Worm (Caenorhabditis elegans) whole organism, L4 larva: ENCODE data around the gene asp-6.

Experiments used
- F10B5.3 ChIP-seq: sonication (generic microtip); optimal IDR thresholded peaks from 2 replicates; lab custom pipeline; 2016; ENCODE audit warnings: mild to moderate bottlenecking, missing genetic modification characterization, missing compliant biosample characterization
- Y105C5A.15 ChIP-seq: fragments of 200-800 bp; sonication (Bioruptor generic); IDR thresholded peaks from 2 replicates; pipeline ENCODE4 v1.3.6; 2022; ENCODE audit warnings: missing genetic modification characterization, missing compliant biosample characterization
- attf-4 ChIP-seq: sonication (generic microtip); optimal IDR thresholded peaks from 3 replicates; lab custom pipeline; 2017; ENCODE audit warnings: missing biosample characterization, missing genetic modification characterization
- dmd-6 ChIP-seq: fragments of 200-800 bp; sonication (Bioruptor generic); IDR thresholded peaks from 2 replicates; pipeline ENCODE4 v1.3.6; 2022; ENCODE audit warnings: missing genetic modification reagents, missing genetic modification characterization, missing compliant biosample characterization
- fkh-10 ChIP-seq: fragments of 150-350 bp; optimal IDR thresholded peaks from 2 replicates; lab custom pipeline; 2014; ENCODE audit warnings: missing biosample characterization, missing genetic modification reagents, missing genetic modification characterization
- hlh-11 ChIP-seq: fragments of 200-800 bp; sonication (Bioruptor generic); optimal IDR thresholded peaks from 2 replicates; lab custom pipeline; 2018; ENCODE audit warnings: mild to moderate bottlenecking, missing genetic modification characterization, missing compliant biosample characterization
- lin-13 ChIP-seq: fragments of 150-350 bp; optimal IDR thresholded peaks from 2 replicates; lab custom pipeline; 2014; ENCODE audit warnings: missing biosample characterization, missing genetic modification reagents, missing genetic modification characterization
- lsy-2 ChIP-seq, 2 experiments: fragments of 150-350 bp in 1 of 2; sonication (generic microtip) in 1 of 2; optimal IDR thresholded peaks; 2 replicates each; lab custom pipeline; 2014 to 2017; ENCODE audit warnings: missing biosample characterization in 2 of 2, missing genetic modification characterization in 2 of 2
- madf-5 ChIP-seq, 2 experiments: fragments of 200-800 bp; sonication (Bioruptor generic); IDR thresholded peaks; 2 replicates each; pipeline ENCODE4 v1.3.6; 2022; ENCODE audit warnings: missing compliant biosample characterization in 2 of 2, missing genetic modification characterization in 2 of 2
- mdl-1 ChIP-seq, 2 experiments: fragments of 150-350 bp in 1 of 2; sonication (generic microtip) in 1 of 2; optimal IDR thresholded peaks; 2 replicates each; lab custom pipeline; 2014 to 2017; ENCODE audit warnings: missing biosample characterization in 2 of 2, missing genetic modification characterization in 2 of 2
- snpc-4 ChIP-seq: fragments of 150-350 bp; optimal IDR thresholded peaks from 2 replicates; lab custom pipeline; 2014; ENCODE audit warnings: missing biosample characterization, missing genetic modification characterization
- tag-97 ChIP-seq: fragments of 200-800 bp; sonication (Bioruptor generic); IDR thresholded peaks from 2 replicates; pipeline ENCODE4 v1.3.6; 2022; ENCODE audit warnings: missing genetic modification characterization, missing compliant biosample characterization
- unc-62 ChIP-seq, 3 experiments: fragments of 150-350 bp in 1 of 3; sonication (generic microtip); optimal IDR thresholded peaks in 2 of 3; peaks in 1 of 3; 1 replicate in 1 of 3; 2 replicates in 2 of 3; lab custom pipeline; 2014 to 2017; ENCODE audit warnings: missing biosample characterization in 3 of 3, missing genetic modification characterization in 3 of 3, missing genetic modification reagents in 3 of 3, missing genotype in 1 of 3

ce11 chrV:8284800-8285199, 16.1 kb upstream of the asp-6 start, which contains the start of gene slc-17.5:
- TF ChIP-seq unc-62 (GFP tag; optimal IDR thresholded peaks at IDR 0.05 in 1 of 2; lab: Kevin White, UChicago) (peak in 1 of 2 experiments; percentile 78), unc-62 (tag; optimal IDR thresholded peaks at IDR 0.05; lab: Kevin White, UChicago) (no peak), attf-4 (no peak), lsy-2 (tag; optimal IDR thresholded peaks at IDR 0.05; lab: Kevin White, UChicago) (no peak), hlh-11 (tag; lab: Kevin White, UChicago) (no peak), F10B5.3 (no peak), madf-5 (GFP tag; IDR thresholded peaks at IDR 0.05; lab: Robert Waterston, UW) (no peak), tag-97 (GFP tag; lab: Robert Waterston, UW) (no peak), dmd-6 (GFP tag; lab: Robert Waterston, UW) (no peak), Y105C5A.15 (GFP tag; lab: Robert Waterston, UW) (no peak), snpc-4 (tag; lab: Kevin White, UChicago) (no peak), fkh-10 (no peak), mdl-1 (tag; optimal IDR thresholded peaks at IDR 0.05; lab: Kevin White, UChicago) (no peak), lin-13 (GFP tag; lab: Kevin White, UChicago) (no peak)
